Fruit fly (Drosophila melanogaster) whole organism, prepupa: ENCODE measurements around the gene Diedel.

ENCODE experiments used
- Blimp-1 ChIP-seq: fragments of 200-800 bp; sonication (Bioruptor generic); optimal IDR thresholded peaks from 3 replicates; lab custom pipeline; 2017; ENCODE audit warnings: missing biosample characterization, missing genetic modification characterization, mild to moderate bottlenecking, moderate library complexity, missing genetic modification reagents
- CG10631 ChIP-seq: fragments of 200-800 bp; sonication (Bioruptor generic); optimal IDR thresholded peaks from 2 replicates; lab custom pipeline; 2016; ENCODE audit warnings: missing biosample characterization, missing genetic modification characterization
- CG11762 ChIP-seq: fragments of 200-800 bp; sonication (Bioruptor generic); optimal IDR thresholded peaks from 3 replicates; lab custom pipeline; 2016; ENCODE audit warnings: missing biosample characterization, missing genetic modification characterization; ENCODE audit not compliant: insufficient read depth
- CG11902 ChIP-seq: fragments of 200-800 bp; sonication (Bioruptor generic); optimal IDR thresholded peaks from 3 replicates; lab custom pipeline; 2016; ENCODE audit warnings: missing biosample characterization, missing genetic modification characterization
- CG15336 ChIP-seq: fragments of 200-800 bp; sonication (Bioruptor generic); IDR thresholded peaks from 2 replicates; pipeline ENCODE4 v1.3.6; 2022; ENCODE audit warnings: missing biosample characterization, missing genetic modification characterization
- CG31627 ChIP-seq: fragments of 200-800 bp; sonication (Bioruptor generic); optimal IDR thresholded peaks from 3 replicates; lab custom pipeline; 2016; ENCODE audit warnings: missing biosample characterization, missing genetic modification characterization
- CG32006 ChIP-seq: fragments of 200-800 bp; sonication (Bioruptor generic); optimal IDR thresholded peaks from 3 replicates; lab custom pipeline; 2017; ENCODE audit warnings: missing biosample characterization, mild to moderate bottlenecking, missing genetic modification characterization
- CG34406 ChIP-seq: fragments of 200-800 bp; sonication (Bioruptor generic); optimal IDR thresholded peaks from 3 replicates; lab custom pipeline; 2016; ENCODE audit warnings: missing biosample characterization, missing genetic modification characterization
- CG3919 ChIP-seq: fragments of 200-800 bp; sonication (Bioruptor generic); optimal IDR thresholded peaks from 3 replicates; lab custom pipeline; 2016; ENCODE audit warnings: missing biosample characterization, missing genetic modification characterization
- CG4318 ChIP-seq: fragments of 200-800 bp; sonication (Bioruptor generic); optimal IDR thresholded peaks from 3 replicates; lab custom pipeline; 2017; ENCODE audit warnings: missing biosample characterization, mild to moderate bottlenecking, missing genetic modification characterization
- CG6163 ChIP-seq: fragments of 200-800 bp; sonication (Bioruptor generic); IDR thresholded peaks from 3 replicates; pipeline ENCODE4 v1.3.6; 2022; ENCODE audit warnings: missing biosample characterization, missing genetic modification characterization
- CG6792 ChIP-seq: fragments of 200-800 bp; sonication (Bioruptor generic); optimal IDR thresholded peaks from 3 replicates; lab custom pipeline; 2016; ENCODE audit warnings: missing biosample characterization, missing genetic modification characterization
- CG6808 ChIP-seq: fragments of 200-800 bp; sonication (Bioruptor generic); optimal IDR thresholded peaks from 3 replicates; lab custom pipeline; 2017; ENCODE audit warnings: missing biosample characterization, missing genetic modification characterization, mild to moderate bottlenecking, moderate library complexity, missing genetic modification reagents
- CG6854 ChIP-seq: fragments of 200-800 bp; sonication (Bioruptor generic); optimal IDR thresholded peaks from 2 replicates; lab custom pipeline; 2017; ENCODE audit warnings: missing biosample characterization, mild to moderate bottlenecking, missing genetic modification characterization
- CG9139 ChIP-seq: fragments of 200-800 bp; sonication (Bioruptor generic); optimal IDR thresholded peaks from 3 replicates; lab custom pipeline; 2017; ENCODE audit warnings: missing biosample characterization, mild to moderate bottlenecking, missing genetic modification characterization
- Eip78C ChIP-seq: fragments of 200-800 bp; sonication (Bioruptor generic); peaks from one replicate; lab custom pipeline; 2016; ENCODE audit warnings: missing biosample characterization, missing genetic modification characterization
- Eip93F ChIP-seq: fragments of 200-800 bp; sonication (Bioruptor generic); optimal IDR thresholded peaks from 2 replicates; lab custom pipeline; 2016; ENCODE audit warnings: missing biosample characterization, mild to moderate bottlenecking, missing genetic modification characterization
- Ets21C ChIP-seq: fragments of 200-800 bp; sonication (Bioruptor generic); optimal IDR thresholded peaks from 3 replicates; lab custom pipeline; 2016; ENCODE audit warnings: missing biosample characterization, missing genetic modification characterization
- Ets96B ChIP-seq: fragments of 200-800 bp; optimal IDR thresholded peaks from 2 replicates; lab custom pipeline; 2019; ENCODE audit warnings: missing biosample characterization, mild to moderate bottlenecking, missing genetic modification characterization, moderate library complexity
- Hr38 ChIP-seq: sonication (Bioruptor generic); optimal IDR thresholded peaks from 2 replicates; lab custom pipeline; 2016; ENCODE audit warnings: missing biosample characterization, missing genetic modification characterization
- Hr39 ChIP-seq: fragments of 200-800 bp; sonication (Bioruptor generic); optimal IDR thresholded peaks from 2 replicates; lab custom pipeline; 2016; ENCODE audit warnings: missing biosample characterization, missing genetic modification characterization
- Hr4 ChIP-seq: fragments of 200-800 bp; sonication (Bioruptor generic); optimal IDR thresholded peaks from 3 replicates; lab custom pipeline; 2016; ENCODE audit warnings: missing biosample characterization, missing genetic modification characterization
- Lpt ChIP-seq: fragments of 200-800 bp; sonication (Bioruptor generic); optimal IDR thresholded peaks from 3 replicates; lab custom pipeline; 2016; ENCODE audit warnings: missing biosample characterization, missing genetic modification characterization
- Smox ChIP-seq: fragments of 200-800 bp; sonication (Bioruptor generic); optimal IDR thresholded peaks from 3 replicates; lab custom pipeline; 2016; ENCODE audit warnings: missing biosample characterization, missing genetic modification characterization
- Sox102F ChIP-seq: fragments of 200-800 bp; sonication (Bioruptor generic); optimal IDR thresholded peaks from 2 replicates; lab custom pipeline; 2016; ENCODE audit warnings: missing biosample characterization, mild to moderate bottlenecking, missing genetic modification characterization
- Sox14 ChIP-seq: fragments of 200-800 bp; sonication (Bioruptor generic); optimal IDR thresholded peaks from 3 replicates; lab custom pipeline; 2016; ENCODE audit warnings: missing biosample characterization, missing genetic modification characterization
- Sox15 ChIP-seq: fragments of 200-800 bp; sonication (Bioruptor generic); optimal IDR thresholded peaks from 3 replicates; lab custom pipeline; 2016; ENCODE audit warnings: missing biosample characterization, missing genetic modification characterization
- achi ChIP-seq: fragments of 200-800 bp; sonication (Bioruptor generic); optimal IDR thresholded peaks from 3 replicates; lab custom pipeline; 2016; ENCODE audit warnings: missing biosample characterization, missing genetic modification characterization
- acj6 ChIP-seq: fragments of 200-800 bp; sonication (Bioruptor generic); optimal IDR thresholded peaks from 3 replicates; lab custom pipeline; 2016; ENCODE audit warnings: missing biosample characterization, missing genetic modification characterization
- cyc ChIP-seq: fragments of 200-800 bp; sonication (Bioruptor generic); optimal IDR thresholded peaks from 3 replicates; lab custom pipeline; 2016; ENCODE audit warnings: missing biosample characterization, missing genetic modification characterization
- esn ChIP-seq: fragments of 200-800 bp; sonication (Bioruptor generic); optimal IDR thresholded peaks from 2 replicates; lab custom pipeline; 2016; ENCODE audit warnings: missing biosample characterization, mild to moderate bottlenecking, missing genetic modification characterization, moderate library complexity
- fd59A ChIP-seq: fragments of 200-800 bp; sonication (Bioruptor generic); optimal IDR thresholded peaks from 2 replicates; lab custom pipeline; 2017; ENCODE audit warnings: missing biosample characterization, mild to moderate bottlenecking, missing genetic modification characterization, missing genetic modification reagents
- fkh ChIP-seq: fragments of 200-800 bp; sonication (Bioruptor generic); optimal IDR thresholded peaks from 3 replicates; lab custom pipeline; 2017; ENCODE audit warnings: missing biosample characterization, mild to moderate bottlenecking, missing genetic modification characterization, moderate library complexity
- net ChIP-seq: fragments of 200-800 bp; sonication (Bioruptor generic); optimal IDR thresholded peaks from 3 replicates; lab custom pipeline; 2016; ENCODE audit warnings: missing biosample characterization, missing genetic modification characterization
- pdm3 ChIP-seq: fragments of 200-800 bp; sonication (Bioruptor generic); optimal IDR thresholded peaks from 3 replicates; lab custom pipeline; 2016; ENCODE audit warnings: missing biosample characterization, missing genetic modification characterization
- ss ChIP-seq, 2 experiments: fragments of 200-800 bp; sonication (Bioruptor generic); optimal IDR thresholded peaks; 2 replicates in 1 of 2; 3 replicates in 1 of 2; lab custom pipeline; 2017 to 2018; ENCODE audit warnings: mild to moderate bottlenecking in 2 of 2, missing biosample characterization in 2 of 2, missing genetic modification characterization in 2 of 2, moderate library complexity in 1 of 2
- svp ChIP-seq: fragments of 200-800 bp; sonication (Bioruptor generic); peaks from one replicate; lab custom pipeline; 2016; ENCODE audit warnings: missing biosample characterization, missing genetic modification characterization

Gene Diedel

DNA sequence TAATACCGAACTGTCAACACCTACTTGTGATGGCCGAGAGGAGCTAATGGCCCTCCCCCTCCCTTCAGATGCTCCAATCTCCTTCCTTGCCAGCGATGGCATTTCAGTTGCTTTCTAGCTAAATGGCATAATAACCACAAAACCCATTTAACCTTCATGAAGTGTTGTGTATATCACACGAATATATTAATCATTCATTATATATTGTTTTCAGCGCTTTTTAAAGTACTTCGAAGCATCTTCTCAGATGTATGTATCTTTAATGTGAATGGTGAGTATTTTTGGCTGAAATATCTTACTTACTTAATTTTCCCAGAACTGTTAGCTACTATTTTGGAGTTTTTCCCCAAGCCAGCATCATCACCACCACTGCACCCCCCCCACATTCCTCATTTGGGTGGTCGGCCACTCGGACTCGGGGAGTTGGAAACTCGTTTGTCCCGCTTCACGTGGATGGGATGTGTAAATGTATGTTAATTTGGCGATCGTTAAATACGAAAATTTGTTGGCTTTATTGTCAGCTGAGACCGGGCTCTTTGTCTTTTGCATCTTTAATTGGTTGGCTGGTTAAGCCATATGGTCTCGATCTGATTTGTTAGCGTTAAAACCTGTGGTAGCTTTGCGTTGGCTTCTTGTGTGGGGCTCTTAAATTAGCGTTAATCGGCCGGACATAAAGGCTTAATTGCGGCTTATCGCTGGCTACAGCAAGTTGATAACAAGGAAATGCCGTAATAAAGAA is 18.8 kb downstream of the Diedel start:
- 0 out of 2 replicates have a peak, but pooled peaks have one; percentile 24 for TF ChIP-seq CG15336
- no peak for TF ChIP-seq CG34406 (GFP tag; lab: Kevin White, UChicago)

- TF ChIP-seq Smox (no peak), Sox15 (GFP tag; lab: Kevin White, UChicago) (no peak), Hr39 (no peak), CG9139 (GFP tag; lab: Kevin White, UChicago) (no peak), CG10631 (GFP tag; lab: Kevin White, UChicago) (no peak), CG11762 (GFP tag; lab: Kevin White, UChicago) (no peak), ss (GFP tag; optimal IDR thresholded peaks at IDR 0.05; lab: Kevin White, UChicago) (no peak)
Observed at dm6 chr3R:29515417-29515816, 21.8 kb downstream of the Diedel start, which contains the start of gene ND-20L. ND-20L (plus strand) TSS chr3R:29515717.

DNA sequence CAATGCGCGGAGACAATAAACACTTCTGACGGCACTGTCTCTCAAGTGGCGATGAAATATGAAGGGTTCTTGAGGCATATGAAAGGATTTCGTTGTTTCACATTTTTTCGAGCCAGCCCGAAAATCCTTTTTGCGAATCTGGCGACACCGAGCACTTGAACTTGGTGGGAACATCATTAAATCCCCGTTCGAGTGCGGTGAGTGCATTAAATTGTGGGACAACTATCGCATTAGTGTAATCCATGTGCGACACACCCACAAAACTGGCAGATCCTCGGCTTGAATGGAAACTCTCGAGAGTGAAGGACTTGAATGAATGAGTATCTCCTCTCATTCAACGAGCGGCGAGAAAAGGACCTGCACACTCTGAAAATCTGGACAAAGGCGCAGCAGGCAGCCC is 23.1 kb downstream of the Diedel start:
- no peak for TF ChIP-seq Eip93F
- TF ChIP-seq Smox = no peak
- TF ChIP-seq fkh (GFP tag; lab: Kevin White, UChicago) = no peak
- TF ChIP-seq CG9139 (GFP tag; lab: Kevin White, UChicago) = no peak

dm6 chr3R:29517923-29518322 is 24.3 kb downstream of the Diedel start:
- TF ChIP-seq Ets96B (tag; lab: Kevin White, UChicago) (no peak), net (no peak), cyc (GFP tag; lab: Kevin White, UChicago) (no peak), fkh (GFP tag; lab: Kevin White, UChicago) (no peak), CG32006 (GFP tag; lab: Kevin White, UChicago) (no peak), CG11762 (GFP tag; lab: Kevin White, UChicago) (no peak), esn (no peak), achi (GFP tag; lab: Kevin White, UChicago) (no peak), Eip78C (GFP tag; lab: Kevin White, UChicago) (no peak), CG6808 (GFP tag; lab: Kevin White, UChicago) (no peak), fd59A (GFP tag; lab: Kevin White, UChicago) (no peak), ss (GFP tag; optimal IDR thresholded peaks at IDR 0.05; lab: Kevin White, UChicago) (no peak)

dm6 chr3R:29518498-29518897 is 24.8 kb downstream of the Diedel start:
- no peak for TF ChIP-seq fkh (GFP tag; lab: Kevin White, UChicago)
- no peak for TF ChIP-seq CG32006 (GFP tag; lab: Kevin White, UChicago)
- no peak for TF ChIP-seq Sox102F (GFP tag; lab: Kevin White, UChicago)
- no peak for TF ChIP-seq net
- no peak for TF ChIP-seq CG11902 (GFP tag; lab: Kevin White, UChicago)
- no peak for TF ChIP-seq CG3919 (GFP tag; lab: Kevin White, UChicago)
- no peak for TF ChIP-seq CG10631 (GFP tag; lab: Kevin White, UChicago)
- no peak for TF ChIP-seq CG15336
- TF ChIP-seq Lpt = no peak
- TF ChIP-seq Hr4 (GFP tag; lab: Kevin White, UChicago) = no peak
- no peak for TF ChIP-seq CG34406 (GFP tag; lab: Kevin White, UChicago)
- TF ChIP-seq Sox14 (GFP tag; lab: Kevin White, UChicago) = no peak
- no peak for TF ChIP-seq CG31627 (GFP tag; lab: Kevin White, UChicago)
- no peak for TF ChIP-seq Hr39
- no peak for TF ChIP-seq svp (GFP tag; lab: Kevin White, UChicago)

DNA sequence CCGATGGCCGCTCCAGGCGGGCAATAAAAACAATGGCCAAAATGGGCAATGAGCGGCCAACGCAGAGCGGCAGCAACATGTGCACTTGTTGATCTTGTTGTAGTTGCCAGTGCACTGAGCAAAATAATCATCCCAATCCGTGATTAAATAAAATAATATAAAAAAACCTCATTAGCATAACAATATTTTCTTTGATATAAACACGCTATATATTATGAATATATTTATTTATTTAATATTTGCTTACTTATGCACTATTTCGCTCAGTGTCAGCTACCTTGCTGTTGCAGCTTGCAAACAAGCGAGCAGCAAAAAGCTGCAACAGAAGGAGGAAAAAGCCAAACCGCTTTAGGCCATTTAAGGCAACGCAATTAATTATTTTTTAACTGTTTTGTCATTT is 25.7 kb downstream of the Diedel start:
- TF ChIP-seq svp (GFP tag; lab: Kevin White, UChicago) = peak; percentile 78
- TF ChIP-seq CG6854 (GFP tag; lab: Kevin White, UChicago) = peak; percentile 39
- no peak for TF ChIP-seq fkh (GFP tag; lab: Kevin White, UChicago)
- peak; percentile 70 for TF ChIP-seq CG32006 (GFP tag; lab: Kevin White, UChicago)
- peak; percentile 51 for TF ChIP-seq CG11762 (GFP tag; lab: Kevin White, UChicago)
- peak; percentile 76 for TF ChIP-seq CG6792 (GFP tag; lab: Kevin White, UChicago)
- peak; percentile 25 for TF ChIP-seq CG31627 (GFP tag; lab: Kevin White, UChicago)
- TF ChIP-seq CG4318 (GFP tag; lab: Kevin White, UChicago) = peak; percentile 34
- TF ChIP-seq CG6808 (GFP tag; lab: Kevin White, UChicago) = peak; percentile 81
- TF ChIP-seq acj6 (GFP tag; lab: Kevin White, UChicago) = peak; percentile 72
- TF ChIP-seq CG9139 (GFP tag; lab: Kevin White, UChicago) = peak; percentile 70
- TF ChIP-seq Smox = peak; percentile 51
- TF ChIP-seq Hr39 = peak; percentile 6
- TF ChIP-seq Hr38 (GFP tag; lab: Kevin White, UChicago) = no peak
- peak; percentile 87 for TF ChIP-seq CG6163 (GFP tag; lab: Robert Waterston, UW)
- peak; percentile 29 for TF ChIP-seq Blimp-1
- peak; percentile 41 for TF ChIP-seq Sox15 (GFP tag; lab: Kevin White, UChicago)
- peak; percentile 82 for TF ChIP-seq CG3919 (GFP tag; lab: Kevin White, UChicago)
- TF ChIP-seq Lpt = peak; percentile 60
- peak; percentile 78 for TF ChIP-seq achi (GFP tag; lab: Kevin White, UChicago)
- TF ChIP-seq pdm3 (GFP tag; lab: Kevin White, UChicago) = peak; percentile 45
- TF ChIP-seq Ets21C (GFP tag; lab: Kevin White, UChicago) = peak; percentile 4
